Worm (Caenorhabditis elegans) whole organism, L4/young adult: ENCODE results near the gene Y43F8B.24.

ENCODE experiments used
- W03F9.2 ChIP-seq: fragments of 150-350 bp; optimal IDR thresholded peaks from 2 replicates; lab custom pipeline; 2014; ENCODE audit warnings: missing biosample characterization, missing genetic modification characterization
- dao-5 ChIP-seq: sonication (generic microtip); optimal IDR thresholded peaks from 2 replicates; lab custom pipeline; 2016; ENCODE audit warnings: missing genotype, missing genetic modification characterization, moderate library complexity, missing compliant biosample characterization
- him-1 ChIP-seq: sonication (generic microtip); optimal IDR thresholded peaks from 2 replicates; lab custom pipeline; 2016; ENCODE audit warnings: missing genotype, missing genetic modification reagents, missing genetic modification characterization, missing compliant biosample characterization

The Y43F8B.24 gene

DNA sequence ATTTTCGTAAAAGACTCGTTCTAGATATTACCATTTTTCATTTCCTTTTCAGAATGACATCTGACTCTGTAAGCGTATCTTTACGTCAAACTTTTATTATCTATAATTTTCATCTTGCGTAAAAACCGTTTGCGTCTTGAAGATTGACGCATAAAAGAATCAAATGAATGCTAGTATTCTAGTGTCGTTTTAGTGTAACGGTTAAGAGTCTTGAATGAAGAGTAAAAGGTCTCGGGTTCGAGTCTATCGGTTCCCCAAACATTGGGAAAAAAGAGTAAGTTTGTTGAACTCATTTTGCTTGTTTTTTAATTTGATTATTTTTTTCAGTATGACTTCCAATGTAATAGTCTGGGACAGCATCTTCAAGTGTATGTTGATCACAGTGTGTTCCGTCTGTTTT lies 27.3 kb downstream of the Y43F8B.24 start, which contains the start of gene Y43F8B.17:
Y43F8B.17 (plus strand) TSS at position 215 of the 400 bp plus-strand sequence.
- TF ChIP-seq him-1 (tag; lab: Kevin White, UChicago) = no peak
- no peak for TF ChIP-seq dao-5 (tag; lab: Kevin White, UChicago)
- TF ChIP-seq W03F9.2 (tag; lab: Kevin White, UChicago) = no peak

DNA sequence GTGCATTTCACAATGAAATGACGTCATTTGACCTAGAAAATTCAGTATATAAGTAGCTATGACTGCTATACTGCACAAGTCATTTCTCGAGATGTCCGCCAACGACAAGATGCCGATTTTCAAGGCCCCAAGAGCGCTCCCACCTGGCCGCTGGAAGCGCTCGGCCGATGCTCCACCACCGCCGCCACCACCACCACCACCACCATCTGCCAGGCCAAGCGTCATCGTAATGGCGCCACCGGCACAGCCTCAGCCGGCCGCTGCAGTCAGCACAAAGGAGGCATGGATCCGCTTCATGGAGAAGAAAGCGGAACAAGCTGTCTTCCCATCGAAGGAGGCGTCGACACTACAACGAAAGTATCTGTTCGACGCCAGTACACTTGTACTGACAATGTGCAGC lies 28.0 kb downstream of the Y43F8B.24 start, which contains the start of gene Y43F8B.28:
Y43F8B.28 (plus strand) TSS at position 59 of the 400 bp plus-strand sequence.
- TF ChIP-seq dao-5 (tag; lab: Kevin White, UChicago) (no peak), W03F9.2 (tag; lab: Kevin White, UChicago) (no peak), him-1 (tag; lab: Kevin White, UChicago) (no peak)

ce11 chrV:19485690-19486089 lies 28.5 kb downstream of the Y43F8B.24 start, which contains the start of gene Y43F8B.18:
Y43F8B.18 (plus strand) TSS chrV:19485990.
- TF ChIP-seq dao-5 (tag; lab: Kevin White, UChicago) = no peak
- no peak for TF ChIP-seq him-1 (tag; lab: Kevin White, UChicago)
- TF ChIP-seq W03F9.2 (tag; lab: Kevin White, UChicago) = no peak

DNA sequence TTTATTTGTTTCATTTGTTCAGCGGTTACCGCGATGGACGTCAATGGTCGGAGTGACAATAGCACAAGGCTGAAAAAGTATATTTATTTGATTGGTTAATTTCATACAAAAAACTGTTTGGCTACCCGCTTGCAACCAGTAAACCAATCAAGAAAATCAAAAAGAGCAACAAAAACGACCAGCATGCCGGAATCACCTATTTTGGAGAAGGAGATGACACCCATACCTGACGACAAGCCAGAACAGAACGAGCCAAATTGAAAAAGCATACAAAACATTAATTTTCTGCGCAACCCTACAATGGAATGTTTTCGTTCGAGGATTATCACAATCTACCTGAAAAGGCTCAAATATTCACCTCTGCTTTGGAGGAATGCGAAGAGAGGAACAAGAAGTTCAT lies 33.2 kb downstream of the Y43F8B.24 start, which contains the start of gene Y43F8B.7:
Y43F8B.7 (plus strand) TSS at position 301 of the 400 bp plus-strand sequence.
- TF ChIP-seq W03F9.2 (tag; lab: Kevin White, UChicago) (no peak), him-1 (tag; lab: Kevin White, UChicago) (no peak), dao-5 (tag; lab: Kevin White, UChicago) (no peak)

- TF ChIP-seq him-1 (tag; lab: Kevin White, UChicago) (no peak), W03F9.2 (tag; lab: Kevin White, UChicago) (no peak), dao-5 (tag; lab: Kevin White, UChicago) (no peak)
Measured at ce11 chrV:19491302-19491701, 34.1 kb downstream of the Y43F8B.24 start, which contains the start of gene Y43F8B.29. Y43F8B.29 (plus strand) TSS chrV:19491602.

ce11 chrV:19495145-19495544 lies 37.9 kb downstream of the Y43F8B.24 start:
- no peak for TF ChIP-seq dao-5 (tag; lab: Kevin White, UChicago)
- TF ChIP-seq him-1 (tag; lab: Kevin White, UChicago) = no peak
- no peak for TF ChIP-seq W03F9.2 (tag; lab: Kevin White, UChicago)

ce11 chrV:19495587-19495986 lies 38.4 kb downstream of the Y43F8B.24 start, which contains the start of gene scl-21:
scl-21 (minus strand) TSS chrV:19495687.
- TF ChIP-seq dao-5 (tag; lab: Kevin White, UChicago) = no peak
- TF ChIP-seq W03F9.2 (tag; lab: Kevin White, UChicago) = no peak
- TF ChIP-seq him-1 (tag; lab: Kevin White, UChicago) = no peak

- TF ChIP-seq W03F9.2 (tag; lab: Kevin White, UChicago) = no peak
- TF ChIP-seq dao-5 (tag; lab: Kevin White, UChicago) = no peak
- TF ChIP-seq him-1 (tag; lab: Kevin White, UChicago) = no peak
Measured at ce11 chrV:19497087-19497486, 39.9 kb downstream of the Y43F8B.24 start.

DNA sequence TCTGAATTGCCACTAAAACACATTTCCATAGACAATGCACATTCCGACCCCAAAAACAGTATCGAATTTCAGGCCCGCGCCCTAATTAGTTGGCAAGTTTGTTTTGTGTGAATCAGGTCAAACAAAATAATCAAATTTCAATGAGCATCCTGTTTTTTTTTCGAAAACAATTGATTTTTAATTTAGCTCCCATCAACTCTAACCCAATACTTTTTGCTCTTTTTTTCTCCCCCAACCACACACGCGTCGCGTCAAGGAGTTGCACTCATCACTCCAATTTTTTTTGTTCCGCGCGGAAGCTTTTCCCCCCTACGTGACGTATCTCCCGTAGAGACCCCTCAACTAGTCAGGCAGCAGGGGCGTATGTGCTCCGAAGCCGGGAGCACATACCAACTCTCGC lies 44.2 kb downstream of the Y43F8B.24 start:
- TF ChIP-seq dao-5 (tag; lab: Kevin White, UChicago) (no peak), W03F9.2 (tag; lab: Kevin White, UChicago) (no peak), him-1 (tag; lab: Kevin White, UChicago) (no peak)

- TF ChIP-seq him-1 (tag; lab: Kevin White, UChicago) (no peak), W03F9.2 (tag; lab: Kevin White, UChicago) (no peak), dao-5 (tag; lab: Kevin White, UChicago) (no peak)
Measured at ce11 chrV:19502579-19503151, 45.4 kb downstream of the Y43F8B.24 start, which contains the start of gene Y43F8B.3. Y43F8B.3 (plus strand) TSS chrV:19503101.
